Worm (Caenorhabditis elegans): ENCODE measurements around the gene unc-24.

unc-24 gene

DNA sequence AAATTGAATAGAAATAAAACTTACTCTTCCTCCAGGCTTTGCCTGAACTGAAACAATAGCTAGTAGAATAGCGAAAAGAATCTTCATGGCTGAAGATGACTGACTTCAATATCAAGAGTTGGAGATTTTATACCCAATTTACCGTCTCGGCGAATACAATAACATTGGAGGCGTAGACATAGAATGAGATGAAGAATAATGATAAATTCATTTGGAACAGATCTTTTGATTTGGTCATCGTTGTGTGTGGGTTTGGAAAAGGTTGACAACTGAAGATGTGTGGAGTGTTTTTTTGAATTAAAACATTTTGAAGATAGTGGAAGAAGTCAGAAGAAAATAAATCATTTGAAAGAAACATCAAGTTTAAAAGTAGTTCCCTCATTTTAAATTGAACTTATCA lies 3.5 kb upstream of the unc-24 start, which contains the start of gene F57H12.6:
TSS of gene F57H12.6 (minus strand) at position 101 of the 400 bp plus-strand sequence.
- no peak for TF ChIP-seq drap-1 (GFP tag; optimal IDR thresholded peaks at IDR 0.05)
- TF ChIP-seq flh-1 (GFP tag; optimal IDR thresholded peaks at IDR 0.05), result no peak
- TF ChIP-seq sem-2 (GFP tag; optimal IDR thresholded peaks at IDR 0.05), result no peak
- TF ChIP-seq lsy-2 (tag; optimal IDR thresholded peaks at IDR 0.05), result no peak
- no peak for TF ChIP-seq ztf-11 (tag; optimal IDR thresholded peaks at IDR 0.05)
- no peak for TF ChIP-seq sptf-1 (tag; optimal IDR thresholded peaks at IDR 0.05)
- TF ChIP-seq elt-3 (tag; optimal IDR thresholded peaks at IDR 0.05), result no peak
- TF ChIP-seq nhr-76 (tag; optimal IDR thresholded peaks at IDR 0.05), result no peak
- no peak for TF ChIP-seq nhr-237 (tag; optimal IDR thresholded peaks at IDR 0.05)
- no peak for TF ChIP-seq unc-120 (tag; optimal IDR thresholded peaks at IDR 0.05; ENCODE audit: poor library complexity, severe bottlenecking)
- TF ChIP-seq lin-32 (GFP tag; optimal IDR thresholded peaks at IDR 0.05), result no peak
- no peak for TF ChIP-seq mab-5 (tag; optimal IDR thresholded peaks at IDR 0.05)
- TF ChIP-seq snpc-4 (tag; optimal IDR thresholded peaks at IDR 0.05), result no peak
- TF ChIP-seq elt-1 (tag; optimal IDR thresholded peaks at IDR 0.05; ENCODE audit: borderline replicate concordance, insufficient read depth), result no peak
- no peak for TF ChIP-seq hlh-1 (tag; optimal IDR thresholded peaks at IDR 0.05)
- TF ChIP-seq tbx-8 (GFP tag; optimal IDR thresholded peaks at IDR 0.05), result no peak
- TF ChIP-seq lin-13 (tag; optimal IDR thresholded peaks at IDR 0.05), result no peak

DNA sequence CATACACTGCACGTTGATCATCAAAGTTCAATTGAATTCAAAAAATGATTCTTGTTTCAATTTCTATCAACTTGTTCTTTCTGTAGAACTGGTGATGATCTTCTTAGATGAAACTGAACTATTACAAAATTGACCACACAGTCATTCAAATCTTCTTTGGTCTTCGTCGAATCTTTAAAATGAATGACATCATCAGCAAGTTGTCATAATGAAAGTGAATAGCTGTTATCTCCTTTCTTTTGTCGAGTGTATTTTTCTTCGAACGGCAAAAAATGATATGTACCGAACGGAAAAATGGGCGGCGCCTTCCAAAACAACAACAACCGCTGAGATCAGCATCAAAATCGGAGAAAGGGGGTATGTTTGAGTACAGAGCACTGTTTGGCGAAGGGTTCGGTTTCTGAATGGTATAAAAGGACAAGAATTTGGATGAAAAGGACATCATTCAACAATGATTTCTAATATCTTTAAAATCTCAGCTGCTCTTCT lies 2.2 kb upstream of the unc-24 start, which contains the start of gene ora-1:
TSS of gene ora-1 (plus strand) at position 439 of the 489 bp plus-strand sequence.
- TF ChIP-seq nhr-76 (tag; optimal IDR thresholded peaks at IDR 0.05) (no peak), nhr-12 (tag; optimal IDR thresholded peaks at IDR 0.05) (no peak)

DNA sequence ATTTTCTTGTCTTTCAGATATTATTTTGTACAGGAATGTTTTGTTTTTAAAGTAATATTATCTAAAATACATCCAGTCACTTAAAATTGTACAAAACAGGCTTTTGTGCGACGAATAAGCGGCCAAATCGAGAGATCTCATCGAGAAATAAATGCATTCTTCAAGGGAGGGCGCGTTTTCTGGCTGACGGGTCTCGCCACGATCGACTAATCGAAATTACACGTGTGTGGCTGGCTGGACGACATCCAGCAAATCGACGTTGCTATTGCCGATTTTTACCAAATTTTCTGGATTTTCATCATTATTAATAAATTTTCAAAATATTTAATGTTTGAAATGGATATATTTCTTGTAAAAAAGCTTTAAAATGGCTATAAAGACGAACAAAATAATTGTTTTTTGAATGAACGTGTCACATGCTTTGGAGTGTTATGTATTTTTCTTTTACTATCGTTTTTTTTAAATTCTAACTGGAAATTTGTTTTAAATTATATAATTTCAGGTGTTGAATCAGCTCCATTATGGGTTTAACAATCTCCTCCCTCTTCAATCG lies 2.4 kb downstream of the unc-24 start, which contains the start of gene arf-5:
TSS of gene arf-5 (plus strand) at position 503 of the 553 bp plus-strand sequence.
- no peak for TF ChIP-seq flh-1 (GFP tag; optimal IDR thresholded peaks at IDR 0.05)
- no peak for TF ChIP-seq nhr-237 (tag; optimal IDR thresholded peaks at IDR 0.05)
- no peak for TF ChIP-seq tbx-8 (GFP tag; optimal IDR thresholded peaks at IDR 0.05)
- TF ChIP-seq zip-8 (tag; optimal IDR thresholded peaks at IDR 0.05), result no peak
- no peak for TF ChIP-seq unc-120 (tag; optimal IDR thresholded peaks at IDR 0.05; ENCODE audit: poor library complexity, severe bottlenecking)
- TF ChIP-seq nhr-76 (tag; optimal IDR thresholded peaks at IDR 0.05), result no peak
- TF ChIP-seq bed-3 (GFP tag; optimal IDR thresholded peaks at IDR 0.05), result no peak
- no peak for TF ChIP-seq elt-1 (tag; optimal IDR thresholded peaks at IDR 0.05; ENCODE audit: borderline replicate concordance, insufficient read depth)
- TF ChIP-seq lin-32 (GFP tag; optimal IDR thresholded peaks at IDR 0.05), result no peak
- no peak for TF ChIP-seq drap-1 (GFP tag; optimal IDR thresholded peaks at IDR 0.05)
- no peak for TF ChIP-seq ham-2 (GFP tag; optimal IDR thresholded peaks at IDR 0.05)
- TF ChIP-seq elt-3 (tag; optimal IDR thresholded peaks at IDR 0.05), result no peak
- no peak for TF ChIP-seq ceh-83 (GFP tag; optimal IDR thresholded peaks at IDR 0.05)
- TF ChIP-seq sptf-1 (tag; optimal IDR thresholded peaks at IDR 0.05), result no peak
- no peak for TF ChIP-seq hlh-1 (tag; optimal IDR thresholded peaks at IDR 0.05)
- no peak for TF ChIP-seq ceh-39 (tag; optimal IDR thresholded peaks at IDR 0.05)
- no peak for TF ChIP-seq snpc-4 (tag; optimal IDR thresholded peaks at IDR 0.05)
- no peak for TF ChIP-seq nhr-28 (tag; optimal IDR thresholded peaks at IDR 0.05)
- TF ChIP-seq ces-1 (GFP tag; optimal IDR thresholded peaks at IDR 0.05), result peak; percentile 41
- no peak for TF ChIP-seq unc-62 (GFP tag; optimal IDR thresholded peaks at IDR 0.05)
- TF ChIP-seq unc-39 (tag; optimal IDR thresholded peaks at IDR 0.05), result no peak
- no peak for TF ChIP-seq nhr-12 (tag; optimal IDR thresholded peaks at IDR 0.05)
- peak; percentile 40 for TF ChIP-seq mep-1 (tag; optimal IDR thresholded peaks at IDR 0.05)
- TF ChIP-seq lsy-2 (tag; optimal IDR thresholded peaks at IDR 0.05), result peak; percentile 59

DNA sequence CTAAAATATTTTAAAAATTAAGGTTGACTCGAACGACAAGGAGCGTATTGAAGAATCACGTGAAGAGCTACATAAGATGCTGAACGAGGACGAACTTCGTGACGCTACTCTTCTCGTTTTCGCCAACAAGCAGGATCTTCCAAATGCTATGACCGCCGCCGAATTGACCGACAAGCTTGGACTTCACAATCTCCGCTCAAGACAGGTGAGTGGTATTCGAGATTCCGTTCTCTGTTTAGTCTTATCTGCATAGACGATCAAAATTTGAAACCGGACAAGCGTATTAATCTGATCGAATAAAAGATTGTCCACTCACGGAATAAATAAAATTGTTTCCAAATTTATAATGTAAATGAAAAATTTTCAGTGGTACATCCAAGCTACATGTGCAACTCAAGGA lies 3.4 kb downstream of the unc-24 start:
- TF ChIP-seq elt-1 (tag; optimal IDR thresholded peaks at IDR 0.05; ENCODE audit: borderline replicate concordance, insufficient read depth), result peak; percentile 71
- TF ChIP-seq cnd-1 (tag; optimal IDR thresholded peaks at IDR 0.05), result no peak

ce11 chrIV:7983728-7984346 lies 4.2 kb downstream of the unc-24 start:
- no peak for TF ChIP-seq mep-1 (tag; optimal IDR thresholded peaks at IDR 0.05)
- no peak for TF ChIP-seq elt-1 (tag; optimal IDR thresholded peaks at IDR 0.05; ENCODE audit: borderline replicate concordance, insufficient read depth)
- no peak for TF ChIP-seq elt-3 (tag; optimal IDR thresholded peaks at IDR 0.05)
- TF ChIP-seq zip-8 (tag; optimal IDR thresholded peaks at IDR 0.05), result no peak
- no peak for TF ChIP-seq mab-5 (tag; optimal IDR thresholded peaks at IDR 0.05)
- TF ChIP-seq sptf-1 (tag; optimal IDR thresholded peaks at IDR 0.05), result no peak
- no peak for TF ChIP-seq blmp-1 (tag; optimal IDR thresholded peaks at IDR 0.05)
- no peak for TF ChIP-seq hlh-1 (tag; optimal IDR thresholded peaks at IDR 0.05)
- no peak for TF ChIP-seq drap-1 (GFP tag; optimal IDR thresholded peaks at IDR 0.05)
- no peak for TF ChIP-seq ceh-39 (tag; optimal IDR thresholded peaks at IDR 0.05)
- no peak for TF ChIP-seq nhr-12 (tag; optimal IDR thresholded peaks at IDR 0.05)
- no peak for TF ChIP-seq pha-4 (tag; optimal IDR thresholded peaks at IDR 0.05)
